Fruit fly (Drosophila melanogaster) whole organism, embryonic: ENCODE measurements around the gene Pss.
A peak's percentile ranks its signal among the peaks of the same experiment; 100 is the strongest.

Experiments used
- Aef1 ChIP-seq: fragments of 200-800 bp; sonication (Bioruptor generic); IDR thresholded peaks from 3 replicates; pipeline ENCODE4 v1.3.6; 2022; ENCODE audit warnings: missing biosample characterization, missing genetic modification characterization
- Atf3 ChIP-seq: fragments of 200-800 bp; sonication (Bioruptor generic); optimal IDR thresholded peaks from 3 replicates; lab custom pipeline; 2016; ENCODE audit warnings: missing biosample characterization, missing genetic modification characterization
- Awh ChIP-seq: fragments of 200-800 bp; sonication (Bioruptor generic); IDR thresholded peaks from 2 replicates; pipeline ENCODE4, ENCODE4 v1.3.6; 2022; ENCODE audit warnings: missing biosample characterization, missing genetic modification characterization
- B-H2 ChIP-seq: fragments of 200-800 bp; sonication (Bioruptor generic); optimal IDR thresholded peaks from 2 replicates; lab custom pipeline; 2018; ENCODE audit warnings: missing biosample characterization, mild to moderate bottlenecking, missing genetic modification characterization
- CG11093 ChIP-seq: fragments of 200-800 bp; sonication (Bioruptor generic); IDR thresholded peaks from 3 replicates; pipeline ENCODE4 v1.3.6; 2022; ENCODE audit warnings: missing biosample characterization, missing genetic modification characterization
- CG11247 ChIP-seq: fragments of 200-800 bp; sonication (Bioruptor generic); IDR thresholded peaks from 2 replicates; pipeline ENCODE4 v1.3.6; 2022; ENCODE audit warnings: missing biosample characterization, missing genetic modification characterization
- CG13123 ChIP-seq: fragments of 200-800 bp; sonication (Bioruptor generic); optimal IDR thresholded peaks from 2 replicates; lab custom pipeline; 2016; ENCODE audit warnings: missing biosample characterization, missing genetic modification characterization
- CG13287 ChIP-seq: fragments of 200-800 bp; sonication (Bioruptor generic); IDR thresholded peaks from 2 replicates; pipeline ENCODE4 v1.3.6; 2022; ENCODE audit warnings: missing biosample characterization, missing genetic modification characterization; ENCODE audit not compliant: partially characterized antibody
- CG14710 ChIP-seq: fragments of 200-800 bp; sonication (Bioruptor generic); optimal IDR thresholded peaks from 3 replicates; lab custom pipeline; 2019; ENCODE audit warnings: missing biosample characterization, mild to moderate bottlenecking, missing genetic modification characterization, moderate library complexity
- CG15073 ChIP-seq: fragments of 200-800 bp; sonication (Bioruptor generic); optimal IDR thresholded peaks from 2 replicates; lab custom pipeline; 2016; ENCODE audit warnings: missing biosample characterization, missing genetic modification characterization
- CG15601 ChIP-seq: fragments of 200-800 bp; sonication (Bioruptor generic); optimal IDR thresholded peaks from 3 replicates; lab custom pipeline; 2019; ENCODE audit warnings: missing biosample characterization, mild to moderate bottlenecking, missing genetic modification characterization, moderate library complexity
- CG16813 ChIP-seq: fragments of 200-800 bp; sonication (Bioruptor generic); IDR thresholded peaks from 3 replicates; pipeline ENCODE4 v1.3.6; 2022; ENCODE audit warnings: missing biosample characterization, missing genetic modification characterization; ENCODE audit not compliant: partially characterized antibody
- CG17186 ChIP-seq: fragments of 200-800 bp; sonication (Bioruptor generic); optimal IDR thresholded peaks from 3 replicates; lab custom pipeline; 2017; ENCODE audit warnings: missing biosample characterization, missing genetic modification reagents, missing genetic modification characterization
- CG2712 ChIP-seq: fragments of 200-800 bp; optimal IDR thresholded peaks from 3 replicates; lab custom pipeline; 2019; ENCODE audit warnings: missing biosample characterization, mild to moderate bottlenecking, missing genetic modification characterization, moderate library complexity
- CG42726 ChIP-seq: fragments of 200-800 bp; sonication (Bioruptor generic); IDR thresholded peaks from 2 replicates; pipeline ENCODE4 v1.3.6; 2022; ENCODE audit warnings: missing biosample characterization, missing genetic modification characterization; ENCODE audit not compliant: partially characterized antibody
- CG6654 ChIP-seq: fragments of 200-800 bp; sonication (Bioruptor generic); optimal IDR thresholded peaks from 2 replicates; lab custom pipeline; 2017; ENCODE audit warnings: missing biosample characterization, mild to moderate bottlenecking, missing genetic modification characterization
- CG6813 ChIP-seq: fragments of 200-800 bp; sonication (Bioruptor generic); optimal IDR thresholded peaks from 2 replicates; lab custom pipeline; 2017; ENCODE audit warnings: missing biosample characterization, missing genetic modification characterization, mild to moderate bottlenecking, moderate library complexity, missing genetic modification reagents
- CG8281 ChIP-seq: fragments of 200-800 bp; sonication (Bioruptor generic); optimal IDR thresholded peaks from 2 replicates; lab custom pipeline; 2018; ENCODE audit warnings: missing biosample characterization, mild to moderate bottlenecking, missing genetic modification characterization, moderate library complexity
- CG9727 ChIP-seq: fragments of 200-800 bp; sonication (Bioruptor generic); optimal IDR thresholded peaks from 3 replicates; lab custom pipeline; 2017; ENCODE audit warnings: missing biosample characterization, mild to moderate bottlenecking, missing genetic modification characterization
- CTCF ChIP-seq: fragments of 200-800 bp; sonication (Bioruptor generic); optimal IDR thresholded peaks from 2 replicates; lab custom pipeline; 2017; ENCODE audit warnings: missing biosample characterization, mild to moderate bottlenecking, missing genetic modification characterization, moderate library complexity
- Dp ChIP-seq: fragments of 200-800 bp; sonication (Bioruptor generic); optimal IDR thresholded peaks from 2 replicates; lab custom pipeline; 2018; ENCODE audit warnings: missing biosample characterization, mild to moderate bottlenecking, missing genetic modification characterization, moderate library complexity
- E2f1 ChIP-seq: fragments of 200-800 bp; sonication (Bioruptor generic); IDR thresholded peaks from 2 replicates; pipeline ENCODE4 v1.3.6; 2022; ENCODE audit warnings: missing biosample characterization, missing genetic modification characterization
- Fer3 ChIP-seq: fragments of 200-800 bp; sonication (Bioruptor generic); optimal IDR thresholded peaks from 2 replicates; lab custom pipeline; 2018; ENCODE audit warnings: missing biosample characterization, mild to moderate bottlenecking, missing genetic modification characterization, moderate library complexity
- Gsc ChIP-seq: fragments of 200-800 bp; sonication (Bioruptor generic); IDR thresholded peaks from 2 replicates; pipeline ENCODE4 v1.3.6; 2022; ENCODE audit warnings: missing biosample characterization, missing genetic modification characterization
- Hand ChIP-seq: fragments of 200-800 bp; sonication (Bioruptor generic); optimal IDR thresholded peaks from 2 replicates; lab custom pipeline; 2017; ENCODE audit warnings: mild to moderate bottlenecking, missing biosample characterization, missing genetic modification reagents, missing genetic modification characterization
- Jarid2 ChIP-seq: fragments of 200-800 bp; sonication (Bioruptor generic); optimal IDR thresholded peaks from 3 replicates; lab custom pipeline; 2017; ENCODE audit warnings: mild to moderate bottlenecking, missing biosample characterization, missing genetic modification reagents, missing genetic modification characterization
- MBD-R2 ChIP-seq: fragments of 200-800 bp; sonication (Bioruptor generic); IDR thresholded peaks from 2 replicates; pipeline ENCODE4 v1.3.6; 2022; ENCODE audit warnings: missing biosample characterization, missing genetic modification characterization
- Med ChIP-seq: fragments of 200-800 bp; sonication (Bioruptor generic); peaks from one replicate; lab custom pipeline; 2016; ENCODE audit warnings: missing biosample characterization, missing genetic modification characterization, mild to moderate bottlenecking, inconsistent platforms, moderate library complexity
- Sry-β ChIP-seq: fragments of 200-800 bp; sonication (Bioruptor generic); optimal IDR thresholded peaks from 2 replicates; lab custom pipeline; 2018; ENCODE audit warnings: missing biosample characterization, mild to moderate bottlenecking, missing genetic modification characterization, moderate library complexity
- YL-1 ChIP-seq: fragments of 200-800 bp; sonication (Bioruptor generic); optimal IDR thresholded peaks from 3 replicates; lab custom pipeline; 2017; ENCODE audit warnings: missing biosample characterization, mild to moderate bottlenecking, missing genetic modification characterization
- ac ChIP-seq: fragments of 200-800 bp; sonication (Bioruptor generic); optimal IDR thresholded peaks from 3 replicates; lab custom pipeline; 2017; ENCODE audit warnings: missing biosample characterization, mild to moderate bottlenecking, missing genetic modification characterization
- bsh ChIP-seq, 2 experiments: fragments of 200-800 bp; sonication (Bioruptor generic); optimal IDR thresholded peaks; 2 replicates each; lab custom pipeline; 2017 to 2018; ENCODE audit warnings: mild to moderate bottlenecking in 2 of 2, missing biosample characterization in 2 of 2, missing genetic modification characterization in 2 of 2, moderate library complexity in 1 of 2
- btn ChIP-seq: fragments of 200-800 bp; sonication (Bioruptor generic); optimal IDR thresholded peaks from 2 replicates; lab custom pipeline; 2016; ENCODE audit warnings: missing biosample characterization, missing genetic modification characterization
- en ChIP-seq: fragments of 200-800 bp; sonication (Bioruptor generic); optimal IDR thresholded peaks from 2 replicates; lab custom pipeline; 2016; ENCODE audit warnings: missing biosample characterization, missing genetic modification characterization
- esg ChIP-seq: fragments of 200-800 bp; sonication (Bioruptor generic); conservative IDR thresholded peaks from 2 replicates; pipeline ENCODE4 v1.3.6; 2022; ENCODE audit warnings: missing biosample characterization, missing genetic modification characterization
- fd3F ChIP-seq: fragments of 200-800 bp; sonication (Bioruptor generic); optimal IDR thresholded peaks from 2 replicates; lab custom pipeline; 2018; ENCODE audit warnings: missing biosample characterization, mild to moderate bottlenecking, missing genetic modification characterization, moderate library complexity
- fru ChIP-seq: fragments of >200 bp; optimal IDR thresholded peaks from 2 replicates; lab custom pipeline; 2017
- gsb ChIP-seq: fragments of 200-800 bp; sonication (Bioruptor generic); IDR thresholded peaks from 2 replicates; pipeline ENCODE4 v1.3.6; 2022; ENCODE audit warnings: missing biosample characterization, missing genetic modification characterization
- hb ChIP-seq: fragments of 200-800 bp; sonication (Bioruptor generic); IDR thresholded peaks from 3 replicates; pipeline ENCODE4 v1.3.6; 2022; ENCODE audit warnings: missing biosample characterization, missing genetic modification characterization; ENCODE audit not compliant: partially characterized antibody
- hkb ChIP-seq, 2 experiments: fragments of 200-800 bp in 1 of 2; fragments of >200 bp in 1 of 2; sonication (Bioruptor generic) in 1 of 2; IDR thresholded peaks in 1 of 2; optimal IDR thresholded peaks in 1 of 2; 2 replicates each; pipeline versions ENCODE4 v1.3.6 to Lab custom; 2017 to 2022; ENCODE audit warnings: missing biosample characterization in 1 of 2, missing genetic modification characterization in 1 of 2
- jumu ChIP-seq: fragments of 200-800 bp; sonication (Bioruptor generic); optimal IDR thresholded peaks from 3 replicates; lab custom pipeline; 2016; ENCODE audit warnings: missing biosample characterization, missing genetic modification characterization
- phol ChIP-seq: fragments of 200-800 bp; sonication (Bioruptor generic); optimal IDR thresholded peaks from 3 replicates; lab custom pipeline; 2018; ENCODE audit warnings: missing biosample characterization, mild to moderate bottlenecking, missing genetic modification characterization, moderate library complexity
- pros ChIP-seq: fragments of 200-800 bp; sonication (Bioruptor generic); optimal IDR thresholded peaks from 3 replicates; lab custom pipeline; 2019; ENCODE audit warnings: missing biosample characterization, mild to moderate bottlenecking, missing genetic modification characterization, moderate library complexity
- seq ChIP-seq: fragments of 200-800 bp; sonication (Bioruptor generic); IDR thresholded peaks from 2 replicates; pipeline ENCODE4 v1.3.6; 2022; ENCODE audit warnings: missing biosample characterization, missing genetic modification characterization
- stwl ChIP-seq: fragments of 200-800 bp; sonication (Bioruptor generic); optimal IDR thresholded peaks from 3 replicates; lab custom pipeline; 2018; ENCODE audit warnings: missing biosample characterization, mild to moderate bottlenecking, missing genetic modification characterization, moderate library complexity
- tup ChIP-seq: fragments of 200-800 bp; sonication (Bioruptor generic); optimal IDR thresholded peaks from 2 replicates; lab custom pipeline; 2016; ENCODE audit warnings: missing biosample characterization, mild to moderate bottlenecking, missing genetic modification characterization, moderate library complexity
- zen2 ChIP-seq: fragments of 200-800 bp; sonication (Bioruptor generic); IDR thresholded peaks from 3 replicates; pipeline ENCODE4 v1.3.6; 2022; ENCODE audit warnings: missing biosample characterization, missing genetic modification characterization; ENCODE audit not compliant: partially characterized antibody
- zfh1 ChIP-seq: fragments of 200-800 bp; sonication (Bioruptor generic); IDR thresholded peaks from 3 replicates; pipeline ENCODE4 v1.3.6; 2022; ENCODE audit warnings: missing biosample characterization, missing genetic modification characterization

Gene Pss

DNA sequence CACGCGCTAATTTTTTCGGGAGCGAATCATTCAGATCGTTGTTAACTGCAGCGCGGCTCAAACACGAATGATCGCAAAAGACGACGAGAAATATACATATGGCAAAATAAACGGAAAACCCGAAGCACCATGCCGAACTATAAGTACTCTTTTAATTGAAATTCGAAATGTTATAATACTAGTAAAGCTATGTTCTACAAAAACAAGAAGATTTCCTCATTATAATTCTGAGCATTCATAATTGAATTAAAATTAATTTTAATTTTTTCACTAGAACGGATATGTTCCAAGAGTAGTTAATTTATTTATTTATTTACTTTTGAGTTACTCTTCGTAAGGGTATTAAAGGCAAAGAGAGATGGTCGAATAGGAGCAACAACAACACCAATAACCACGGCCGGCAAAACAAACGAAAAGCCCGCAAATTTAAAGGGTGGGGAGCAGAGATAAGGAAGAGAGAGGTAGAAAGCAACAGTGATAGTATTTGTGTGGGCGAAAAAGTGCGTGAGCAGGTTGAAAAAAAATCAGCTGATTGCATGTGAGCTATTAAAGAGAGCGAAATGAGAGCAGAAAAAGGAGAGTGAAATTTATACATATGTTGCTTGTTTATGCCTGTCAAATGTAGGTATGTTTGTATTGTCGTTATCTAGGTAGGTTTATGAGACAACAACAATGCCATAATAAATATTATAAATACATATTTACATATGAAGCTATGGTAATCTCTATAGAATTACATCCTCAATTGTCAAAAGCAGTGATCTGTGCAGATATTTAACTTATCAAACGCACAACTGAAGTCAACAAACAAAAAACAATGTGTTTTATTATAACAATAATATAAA lies 32.3 kb downstream of the Pss start (continued):
- TF ChIP-seq CG8281 (tag; lab: Kevin White, UChicago) (no peak), CG13287 (GFP tag; lab: Robert Waterston, UW) (peak; percentile 21; the same call in 1 of the 2 replicates), CG13123 (GFP tag; lab: Kevin White, UChicago) (no peak), seq (peak; percentile 66), fru (lab: Kevin White, UChicago) (no peak), YL-1 (GFP tag; lab: Kevin White, UChicago) (no peak), CG16813 (no peak), CG6654 (GFP tag; lab: Kevin White, UChicago) (peak; percentile 10), CG11093 (peak; percentile 32; the same call in 1 of the 3 replicates), Atf3 (GFP tag; lab: Kevin White, UChicago) (no peak), hb (no peak), MBD-R2 (GFP tag; lab: Robert Waterston, UW) (peak; percentile 7; the same call in 1 of the 2 replicates), fd3F (GFP tag; lab: Kevin White, UChicago) (peak; percentile 50), bsh (GFP tag; optimal IDR thresholded peaks at IDR 0.05; lab: Kevin White, UChicago) (peak; percentile 32 to 57), CG2712 (tag; lab: Kevin White, UChicago) (peak; percentile 82), phol (peak; percentile 68), pros (no peak), tup (GFP tag; lab: Kevin White, UChicago) (no peak), Jarid2 (GFP tag; lab: Kevin White, UChicago) (peak; percentile 64), Hand (peak; percentile 58), stwl (tag; lab: Kevin White, UChicago) (no peak), E2f1 (GFP tag; lab: Robert Waterston, UW) (peak; percentile 80; the same call in 1 of the 2 replicates), B-H2 (GFP tag; lab: Kevin White, UChicago) (no peak), CG6813 (peak; percentile 57), Med (GFP tag; lab: Kevin White, UChicago) (peak; percentile 86), en (GFP tag; lab: Kevin White, UChicago) (peak; percentile 24), zfh1 (GFP tag; lab: Robert Waterston, UW) (peak; percentile 68; the same call in 2 of the 3 replicates), Gsc (GFP tag; lab: Robert Waterston, UW) (no peak), zen2 (GFP tag; lab: Robert Waterston, UW) (no peak), CG14710 (tag; lab: Kevin White, UChicago) (no peak), esg (GFP tag; lab: Robert Waterston, UW) (peak; percentile 64), CG15073 (GFP tag; lab: Kevin White, UChicago) (no peak), hkb (optimal IDR thresholded peaks at IDR 0.05; lab: Kevin White, UChicago) (no peak), hkb (GFP tag; IDR thresholded peaks at IDR 0.05; lab: Robert Waterston, UW) (peak; percentile 76), Fer3 (peak; percentile 78), Awh (GFP tag; lab: Robert Waterston, UW) (peak; percentile 56), btn (GFP tag; lab: Kevin White, UChicago) (peak; percentile 15), ac (GFP tag; lab: Kevin White, UChicago) (no peak), CTCF (GFP tag; lab: Kevin White, UChicago) (peak; percentile 40), Dp (GFP tag; lab: Kevin White, UChicago) (no peak), Aef1 (peak; percentile 72), Sry-β (no peak), CG42726 (GFP tag; lab: Robert Waterston, UW) (no peak), CG15601 (peak; percentile 42), CG11247 (GFP tag; lab: Robert Waterston, UW) (no peak; the same call in 1 of the 2 replicates), CG17186 (no peak), jumu (GFP tag; lab: Kevin White, UChicago) (no peak), gsb (0 out of 2 replicates have a peak, but pooled peaks have one; percentile 41), CG9727 (GFP tag; lab: Kevin White, UChicago) (peak; percentile 73)
